Fruit fly (Drosophila melanogaster): ENCODE measurements around the gene sty.

- no peak for TF ChIP-seq bigmax (GFP tag; optimal IDR thresholded peaks at IDR 0.05)
- no peak for TF ChIP-seq CG7357 (GFP tag; IDR thresholded peaks at IDR 0.05)
- no peak for TF ChIP-seq sob (GFP tag; IDR thresholded peaks at IDR 0.05)
- no peak for TF ChIP-seq mam (GFP tag; optimal IDR thresholded peaks at IDR 0.05)
- TF ChIP-seq ken (GFP tag; IDR thresholded peaks at IDR 0.05), result no peak
- TF ChIP-seq CG14441 (GFP tag; IDR thresholded peaks at IDR 0.05), result no peak
- no peak for TF ChIP-seq pan (optimal IDR thresholded peaks at IDR 0.05)
- no peak for TF ChIP-seq pan (GFP tag; optimal IDR thresholded peaks at IDR 0.05 in 1 of 2, IDR thresholded peaks at IDR 0.05 in 1 of 2)
- no peak for TF ChIP-seq Vsx1 (GFP tag; optimal IDR thresholded peaks at IDR 0.05)
- TF ChIP-seq fd96Cb (tag; optimal IDR thresholded peaks at IDR 0.05), result no peak
- TF ChIP-seq CG8478 (optimal IDR thresholded peaks at IDR 0.05), result no peak
- TF ChIP-seq CG1529 (GFP tag; optimal IDR thresholded peaks at IDR 0.05), result no peak
- no peak for TF ChIP-seq Bgb (GFP tag; IDR thresholded peaks at IDR 0.05; ENCODE audit: partially characterized antibody)
- TF ChIP-seq ATbp (GFP tag; optimal IDR thresholded peaks at IDR 0.05), result no peak
Measured at dm6 chr3L:3441763-3442673, 17.3 kb upstream of the sty start.
